Worm (Caenorhabditis elegans): ENCODE measurements around the gene srw-136.

srw-136 gene

DNA sequence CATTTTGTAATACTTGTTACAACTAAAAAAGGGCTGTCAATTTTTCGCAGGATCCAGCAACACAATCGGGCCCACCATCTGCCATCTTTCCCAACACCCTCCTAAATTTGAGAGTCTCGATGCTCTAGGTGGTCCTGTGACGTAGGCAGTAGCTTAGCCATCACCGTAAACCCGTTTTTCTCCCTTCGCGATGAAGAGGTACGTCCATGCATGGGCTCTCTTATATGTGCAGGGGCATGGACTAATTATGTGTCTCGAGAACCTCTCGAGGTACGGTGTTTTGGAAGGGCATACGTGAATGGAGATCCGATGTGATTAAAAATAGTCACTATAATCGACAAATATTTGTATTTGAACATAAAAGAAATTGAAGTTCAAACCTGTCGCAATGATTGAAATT, 30.6 kb upstream of the srw-136 start:
- TF ChIP-seq syd-9 (tag; optimal IDR thresholded peaks at IDR 0.05) (no peak), pha-4 (tag; optimal IDR thresholded peaks at IDR 0.05) (no peak), sdc-2 (tag; optimal IDR thresholded peaks at IDR 0.05) (peak; percentile 94)

- TF ChIP-seq ceh-24 (tag; optimal IDR thresholded peaks at IDR 0.05) (no peak), nhr-232 (tag; optimal IDR thresholded peaks at IDR 0.05) (no peak), ref-2 (tag; optimal IDR thresholded peaks at IDR 0.05) (no peak), unc-86 (tag; optimal IDR thresholded peaks at IDR 0.05) (no peak)
Observed at ce11 chrV:3039282-3039681, 28.9 kb upstream of the srw-136 start, which contains the start of gene chpf-2. Gene chpf-2, minus strand, starts transcription at chrV:3039382.

- TF ChIP-seq hlh-8 (tag; optimal IDR thresholded peaks at IDR 0.05) (no peak), ztf-16 (tag; optimal IDR thresholded peaks at IDR 0.05) (no peak), ama-1 (optimal IDR thresholded peaks at IDR 0.05) (no peak), K09A11.1 (tag; optimal IDR thresholded peaks at IDR 0.05; ENCODE audit: insufficient read depth) (no peak), nfya-1 (tag; optimal IDR thresholded peaks at IDR 0.05) (no peak), hlh-6 (tag; optimal IDR thresholded peaks at IDR 0.05) (no peak), nhr-232 (tag; optimal IDR thresholded peaks at IDR 0.05) (no peak), sox-4 (tag; optimal IDR thresholded peaks at IDR 0.05) (no peak), syd-9 (tag; optimal IDR thresholded peaks at IDR 0.05) (no peak), hlh-30 (tag; optimal IDR thresholded peaks at IDR 0.05; ENCODE audit: insufficient read depth) (no peak), fkh-6 (tag; optimal IDR thresholded peaks at IDR 0.05) (no peak), T23F11.4 (GFP tag; optimal IDR thresholded peaks at IDR 0.05) (no peak), C38D4.7 (GFP tag; optimal IDR thresholded peaks at IDR 0.05) (no peak), gmeb-2 (tag; optimal IDR thresholded peaks at IDR 0.05) (no peak), tbx-7 (tag; optimal IDR thresholded peaks at IDR 0.05) (no peak), pax-1 (tag; optimal IDR thresholded peaks at IDR 0.05) (no peak), fkh-10 (GFP tag; optimal IDR thresholded peaks at IDR 0.05) (no peak)
Observed at ce11 chrV:3038058-3038457, 27.7 kb upstream of the srw-136 start.

DNA sequence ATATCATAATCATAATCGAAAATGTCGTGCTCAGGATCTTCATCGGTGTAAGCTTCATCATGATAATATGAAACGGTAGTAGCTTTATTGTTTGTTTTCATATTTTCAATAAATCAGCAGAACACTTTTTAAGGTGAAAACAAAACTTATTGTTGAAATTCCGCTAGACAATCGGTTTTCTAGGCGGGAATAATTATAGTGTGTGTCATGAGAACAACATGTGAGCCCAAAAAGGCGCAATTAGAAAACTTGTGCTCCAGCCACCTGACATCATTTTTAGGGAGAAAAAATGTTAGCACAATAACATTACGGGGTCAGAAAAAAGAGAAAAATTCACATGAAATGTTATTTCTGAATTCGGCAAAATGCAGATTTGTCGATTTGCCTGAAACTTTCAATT, 23.9 kb upstream of the srw-136 start, which contains the start of gene srw-8:
TSS of gene srw-8 (minus strand) at position 101 of the 400 bp plus-strand sequence.
- TF ChIP-seq sox-2 (GFP tag; IDR thresholded peaks at IDR 0.05) (no peak), T23F11.4 (GFP tag; optimal IDR thresholded peaks at IDR 0.05) (no peak), hlh-8 (tag; optimal IDR thresholded peaks at IDR 0.05) (no peak), madf-2 (tag; optimal IDR thresholded peaks at IDR 0.05) (no peak), sox-4 (tag; optimal IDR thresholded peaks at IDR 0.05) (no peak), pqm-1 (tag; optimal IDR thresholded peaks at IDR 0.05) (no peak), eyg-1 (tag; optimal IDR thresholded peaks at IDR 0.05) (no peak)

DNA sequence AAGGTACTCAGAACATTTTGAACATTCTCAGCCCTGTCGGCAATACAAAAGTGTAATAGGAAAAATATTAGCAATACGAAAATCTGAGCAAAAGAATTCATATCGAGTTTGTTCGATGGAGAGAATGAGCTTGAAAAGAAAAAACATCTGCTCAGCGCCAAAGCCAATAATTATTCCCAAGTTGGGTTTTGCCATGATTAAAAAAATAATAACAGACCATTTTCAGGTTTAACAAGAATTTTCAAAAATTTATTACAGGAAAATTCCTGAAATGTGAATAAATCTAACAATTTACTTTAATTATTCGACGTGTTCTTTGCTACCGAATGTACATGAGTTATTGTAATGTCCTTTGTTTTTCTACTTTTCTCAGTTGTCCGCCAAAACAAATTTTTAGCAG, 22.0 kb upstream of the srw-136 start, which contains the start of gene irld-38:
TSS of gene irld-38 (minus strand) at position 101 of the 400 bp plus-strand sequence.
- no peak for TF ChIP-seq pha-4 (tag; optimal IDR thresholded peaks at IDR 0.05)
- TF ChIP-seq madf-2 (tag; optimal IDR thresholded peaks at IDR 0.05), result no peak
- TF ChIP-seq K02D7.2 (tag; optimal IDR thresholded peaks at IDR 0.05), result no peak
- no peak for TF ChIP-seq C08G9.2 (tag; optimal IDR thresholded peaks at IDR 0.05)
- no peak for TF ChIP-seq ref-2 (tag; optimal IDR thresholded peaks at IDR 0.05)
- no peak for TF ChIP-seq lin-11 (tag; optimal IDR thresholded peaks at IDR 0.05)
- no peak for TF ChIP-seq elt-4 (tag; optimal IDR thresholded peaks at IDR 0.05)
- no peak for TF ChIP-seq sox-2 (GFP tag; IDR thresholded peaks at IDR 0.05)
- TF ChIP-seq pag-3 (tag; optimal IDR thresholded peaks at IDR 0.05; ENCODE audit: borderline replicate concordance), result no peak
- no peak for TF ChIP-seq mec-3 (tag; optimal IDR thresholded peaks at IDR 0.05; ENCODE audit: borderline replicate concordance)
- no peak for TF ChIP-seq dmd-4 (tag; optimal IDR thresholded peaks at IDR 0.05; ENCODE audit: borderline replicate concordance)
- no peak for TF ChIP-seq ceh-2 (tag; optimal IDR thresholded peaks at IDR 0.05)
- no peak for TF ChIP-seq fkh-6 (tag; optimal IDR thresholded peaks at IDR 0.05)
- TF ChIP-seq fkh-10 (GFP tag; optimal IDR thresholded peaks at IDR 0.05), result no peak

Data from whole organism, late embryonic.